Fruit fly (Drosophila melanogaster): ENCODE results near the gene CG4572.
A peak's percentile ranks its signal among the peaks of the same experiment; 100 is the strongest.

The CG4572 gene

dm6 chr3R:19858017-19858659 is 6.1 kb downstream of the CG4572 start (continued):
- no peak for TF ChIP-seq pum (GFP tag; optimal IDR thresholded peaks at IDR 0.05)
- TF ChIP-seq Hmx (GFP tag; optimal IDR thresholded peaks at IDR 0.05), result no peak
- no peak for TF ChIP-seq CG7372 (GFP tag; IDR thresholded peaks at IDR 0.05)
- no peak for TF ChIP-seq yki (optimal IDR thresholded peaks at IDR 0.05)
- no peak for TF ChIP-seq Lhr (GFP tag; optimal IDR thresholded peaks at IDR 0.05)
- no peak for TF ChIP-seq CG7839 (tag; optimal IDR thresholded peaks at IDR 0.05)
- no peak for TF ChIP-seq Pdp1 (GFP tag; optimal IDR thresholded peaks at IDR 0.05)
- TF ChIP-seq Fer3 (tag; optimal IDR thresholded peaks at IDR 0.05), result no peak
- TF ChIP-seq CG8765 (GFP tag; IDR thresholded peaks at IDR 0.05), result no peak
- TF ChIP-seq Dbx (GFP tag; IDR thresholded peaks at IDR 0.05), result peak; percentile 68; the same call in 2 of the 3 replicates
- TF ChIP-seq CG17829 (tag; optimal IDR thresholded peaks at IDR 0.05), result no peak
- no peak for TF ChIP-seq lmd (GFP tag; IDR thresholded peaks at IDR 0.05)
- TF ChIP-seq MBD-R2 (GFP tag; IDR thresholded peaks at IDR 0.05), result no peak
- peak; percentile 41 for TF ChIP-seq CG7786 (GFP tag; optimal IDR thresholded peaks at IDR 0.05)
- no peak for TF ChIP-seq CG6689 (GFP tag; IDR thresholded peaks at IDR 0.05)
- peak; percentile 52 for TF ChIP-seq CG10209 (GFP tag; optimal IDR thresholded peaks at IDR 0.05)
- TF ChIP-seq CG6175 (GFP tag; IDR thresholded peaks at IDR 0.05), result no peak
- TF ChIP-seq Xrp1 (GFP tag; IDR thresholded peaks at IDR 0.05), result peak; percentile 46
- no peak for TF ChIP-seq CoRest (tag; optimal IDR thresholded peaks at IDR 0.05)
- TF ChIP-seq p53 (GFP tag; optimal IDR thresholded peaks at IDR 0.05), result no peak
- TF ChIP-seq nau (GFP tag; optimal IDR thresholded peaks at IDR 0.05), result no peak
- TF ChIP-seq grn (GFP tag; optimal IDR thresholded peaks at IDR 0.05), result peak; percentile 34
- no peak for TF ChIP-seq CG12769 (tag; optimal IDR thresholded peaks at IDR 0.05)
- TF ChIP-seq lilli (GFP tag; optimal IDR thresholded peaks at IDR 0.05), result peak; percentile 38
- no peak for TF ChIP-seq bab2 (GFP tag; optimal IDR thresholded peaks at IDR 0.05)
- TF ChIP-seq Dll (GFP tag; IDR thresholded peaks at IDR 0.05; ENCODE audit: partially characterized antibody), result no peak
- TF ChIP-seq Side (GFP tag; optimal IDR thresholded peaks at IDR 0.05), result peak; percentile 43
- no peak for TF ChIP-seq CG10147 (GFP tag; optimal IDR thresholded peaks at IDR 0.05)
- no peak for TF ChIP-seq CG4328 (GFP tag; optimal IDR thresholded peaks at IDR 0.05)
- no peak for TF ChIP-seq Atf-2 (GFP tag; optimal IDR thresholded peaks at IDR 0.05)
- no peak for TF ChIP-seq gsb-n (tag; optimal IDR thresholded peaks at IDR 0.05)
- TF ChIP-seq CG17361 (GFP tag; IDR thresholded peaks at IDR 0.05), result no peak
- TF ChIP-seq cad (GFP tag; optimal IDR thresholded peaks at IDR 0.05), result no peak
- no peak for TF ChIP-seq Bgb (GFP tag; IDR thresholded peaks at IDR 0.05; ENCODE audit: partially characterized antibody)
- peak; percentile 34; the same call in 1 of the 2 replicates for TF ChIP-seq slbo (GFP tag; IDR thresholded peaks at IDR 0.05)
- no peak for TF ChIP-seq D19B (GFP tag; optimal IDR thresholded peaks at IDR 0.05)
- TF ChIP-seq Hr39 (optimal IDR thresholded peaks at IDR 0.05), result no peak
- TF ChIP-seq CG33213 (GFP tag; optimal IDR thresholded peaks at IDR 0.05), result no peak
- TF ChIP-seq pita (GFP tag; optimal IDR thresholded peaks at IDR 0.05), result no peak
- TF ChIP-seq Hr3 (GFP tag; optimal IDR thresholded peaks at IDR 0.05), result no peak
- TF ChIP-seq CG17359 (tag; optimal IDR thresholded peaks at IDR 0.05), result no peak
- TF ChIP-seq HLH54F (GFP tag; optimal IDR thresholded peaks at IDR 0.05), result no peak
- no peak for TF ChIP-seq CG8290 (GFP tag; optimal IDR thresholded peaks at IDR 0.05)
- no peak for TF ChIP-seq CG8290 (tag; optimal IDR thresholded peaks at IDR 0.05)
- TF ChIP-seq Spps (tag; optimal IDR thresholded peaks at IDR 0.05), result no peak
- TF ChIP-seq CG17612 (GFP tag; IDR thresholded peaks at IDR 0.05), result no peak
- TF ChIP-seq Poxn (GFP tag; IDR thresholded peaks at IDR 0.05), result no peak
- TF ChIP-seq grau (tag; optimal IDR thresholded peaks at IDR 0.05), result no peak
- 0 out of 2 replicates have a peak, but pooled peaks have one; percentile 27 for TF ChIP-seq vvl (GFP tag; IDR thresholded peaks at IDR 0.05)
- no peak for TF ChIP-seq emc (GFP tag; optimal IDR thresholded peaks at IDR 0.05)
- TF ChIP-seq Dip3 (GFP tag; optimal IDR thresholded peaks at IDR 0.05), result peak; percentile 49
- TF ChIP-seq Atf6 (GFP tag; IDR thresholded peaks at IDR 0.05), result peak; percentile 70; the same call in 1 of the 2 replicates
- TF ChIP-seq seq (GFP tag; IDR thresholded peaks at IDR 0.05), result no peak
